Worm (Caenorhabditis elegans): ENCODE measurements around the gene tbx-2.

tbx-2 gene

ce11 chrIII:5137099-5137498 lies 1.0 kb upstream of the tbx-2 start:
- no peak for TF ChIP-seq snpc-4 (tag; optimal IDR thresholded peaks at IDR 0.05)
- TF ChIP-seq elt-3 (tag; optimal IDR thresholded peaks at IDR 0.05) = no peak
- TF ChIP-seq ces-1 (GFP tag; optimal IDR thresholded peaks at IDR 0.05) = no peak

DNA sequence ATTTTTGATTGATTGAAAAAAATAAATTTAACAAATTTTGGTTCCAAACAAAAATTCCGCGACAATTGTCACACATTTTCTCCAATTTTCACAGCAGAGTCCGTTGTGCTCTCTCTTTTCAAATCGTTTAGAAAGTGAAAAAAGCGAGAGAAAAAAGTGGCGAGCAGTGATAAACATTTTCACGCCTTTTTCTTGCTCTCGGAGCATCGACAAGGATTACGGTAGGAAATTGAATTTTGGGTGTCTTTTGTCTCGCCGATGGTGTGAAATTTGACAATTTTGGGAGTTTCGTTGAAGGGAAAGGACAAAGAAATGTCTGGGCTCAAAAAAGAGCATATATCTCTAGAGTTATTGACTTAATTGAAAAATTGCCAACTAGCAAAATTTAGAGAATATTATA lies 1.6 kb downstream of the tbx-2 start:
- TF ChIP-seq nhr-28 (tag; optimal IDR thresholded peaks at IDR 0.05) = no peak
- TF ChIP-seq unc-62 (GFP tag; optimal IDR thresholded peaks at IDR 0.05) = no peak
- no peak for TF ChIP-seq mep-1 (tag; optimal IDR thresholded peaks at IDR 0.05)
- no peak for TF ChIP-seq ceh-43 (GFP tag; optimal IDR thresholded peaks at IDR 0.05)
- TF ChIP-seq flh-1 (GFP tag; optimal IDR thresholded peaks at IDR 0.05) = no peak
- TF ChIP-seq hlh-1 (tag; optimal IDR thresholded peaks at IDR 0.05) = no peak
- no peak for TF ChIP-seq ham-2 (GFP tag; optimal IDR thresholded peaks at IDR 0.05)
- TF ChIP-seq sem-2 (GFP tag; optimal IDR thresholded peaks at IDR 0.05) = no peak
- TF ChIP-seq unc-39 (tag; optimal IDR thresholded peaks at IDR 0.05) = no peak
- no peak for TF ChIP-seq snpc-4 (tag; optimal IDR thresholded peaks at IDR 0.05)
- TF ChIP-seq zip-8 (tag; optimal IDR thresholded peaks at IDR 0.05) = no peak
- TF ChIP-seq drap-1 (GFP tag; optimal IDR thresholded peaks at IDR 0.05) = no peak
- TF ChIP-seq M03D4.4 (tag; optimal IDR thresholded peaks at IDR 0.05) = no peak
- no peak for TF ChIP-seq ceh-39 (tag; optimal IDR thresholded peaks at IDR 0.05)
- no peak for TF ChIP-seq lin-32 (GFP tag; optimal IDR thresholded peaks at IDR 0.05)
- no peak for TF ChIP-seq tbx-8 (GFP tag; optimal IDR thresholded peaks at IDR 0.05)
- no peak for TF ChIP-seq nhr-12 (tag; optimal IDR thresholded peaks at IDR 0.05)
- no peak for TF ChIP-seq nhr-237 (tag; optimal IDR thresholded peaks at IDR 0.05)
- TF ChIP-seq nhr-76 (tag; optimal IDR thresholded peaks at IDR 0.05) = no peak

ce11 chrIII:5130654-5131053 lies 5.4 kb downstream of the tbx-2 start:
- no peak for TF ChIP-seq tbx-8 (GFP tag; optimal IDR thresholded peaks at IDR 0.05)
- TF ChIP-seq ham-2 (GFP tag; optimal IDR thresholded peaks at IDR 0.05) = no peak
- no peak for TF ChIP-seq hlh-1 (tag; optimal IDR thresholded peaks at IDR 0.05)
- no peak for TF ChIP-seq drap-1 (GFP tag; optimal IDR thresholded peaks at IDR 0.05)
- no peak for TF ChIP-seq mab-5 (tag; optimal IDR thresholded peaks at IDR 0.05)
- TF ChIP-seq M03D4.4 (tag; optimal IDR thresholded peaks at IDR 0.05) = no peak
- no peak for TF ChIP-seq nhr-28 (tag; optimal IDR thresholded peaks at IDR 0.05)
- TF ChIP-seq lsy-2 (tag; optimal IDR thresholded peaks at IDR 0.05) = no peak
- no peak for TF ChIP-seq unc-120 (tag; optimal IDR thresholded peaks at IDR 0.05; ENCODE audit: poor library complexity, severe bottlenecking)
- no peak for TF ChIP-seq pha-4 (tag; optimal IDR thresholded peaks at IDR 0.05)
- TF ChIP-seq ces-1 (GFP tag; optimal IDR thresholded peaks at IDR 0.05) = no peak
- TF ChIP-seq lin-32 (GFP tag; optimal IDR thresholded peaks at IDR 0.05) = no peak
- TF ChIP-seq ceh-39 (tag; optimal IDR thresholded peaks at IDR 0.05) = no peak
- TF ChIP-seq sem-2 (GFP tag; optimal IDR thresholded peaks at IDR 0.05) = no peak
- no peak for TF ChIP-seq sptf-1 (tag; optimal IDR thresholded peaks at IDR 0.05)
- TF ChIP-seq flh-1 (GFP tag; optimal IDR thresholded peaks at IDR 0.05) = no peak
- TF ChIP-seq zip-8 (tag; optimal IDR thresholded peaks at IDR 0.05) = no peak
- no peak for TF ChIP-seq ceh-43 (GFP tag; optimal IDR thresholded peaks at IDR 0.05)

ce11 chrIII:5129261-5129660 lies 6.8 kb downstream of the tbx-2 start:
- TF ChIP-seq blmp-1 (tag; optimal IDR thresholded peaks at IDR 0.05) = no peak
- TF ChIP-seq ces-1 (GFP tag; optimal IDR thresholded peaks at IDR 0.05) = no peak
- TF ChIP-seq lsy-2 (tag; optimal IDR thresholded peaks at IDR 0.05) = no peak
- no peak for TF ChIP-seq flh-1 (GFP tag; optimal IDR thresholded peaks at IDR 0.05)
- TF ChIP-seq drap-1 (GFP tag; optimal IDR thresholded peaks at IDR 0.05) = no peak
- no peak for TF ChIP-seq sptf-1 (tag; optimal IDR thresholded peaks at IDR 0.05)
- TF ChIP-seq ceh-39 (tag; optimal IDR thresholded peaks at IDR 0.05) = no peak
- TF ChIP-seq mls-2 (tag; optimal IDR thresholded peaks at IDR 0.05) = no peak
- TF ChIP-seq tbx-8 (GFP tag; optimal IDR thresholded peaks at IDR 0.05) = no peak
- TF ChIP-seq ceh-83 (GFP tag; optimal IDR thresholded peaks at IDR 0.05) = no peak
- no peak for TF ChIP-seq unc-39 (tag; optimal IDR thresholded peaks at IDR 0.05)
- no peak for TF ChIP-seq nhr-76 (tag; optimal IDR thresholded peaks at IDR 0.05)

- TF ChIP-seq ceh-83 (GFP tag; optimal IDR thresholded peaks at IDR 0.05) (no peak), nhr-2 (tag; optimal IDR thresholded peaks at IDR 0.05) (peak; percentile 79)
Measured at ce11 chrIII:5126988-5127387, 9.1 kb downstream of the tbx-2 start.

DNA sequence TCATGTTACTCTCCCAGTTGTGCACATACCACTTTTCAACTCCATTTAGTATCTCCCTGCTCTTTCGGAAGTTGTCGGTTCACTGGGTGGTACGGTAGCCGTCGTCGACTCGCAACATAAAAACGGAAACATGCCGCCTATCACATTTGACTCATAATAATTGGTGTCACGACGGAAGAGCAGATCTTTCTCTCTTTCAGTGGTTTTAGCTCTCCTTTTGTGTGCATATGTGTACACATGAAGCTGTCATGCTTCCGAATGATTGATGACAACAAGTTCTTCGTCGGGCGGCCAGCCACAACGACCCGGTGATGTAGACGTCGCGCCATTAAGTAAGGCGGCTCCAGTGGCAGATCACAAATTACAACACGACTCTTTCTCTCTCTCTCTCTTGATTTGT lies 10.3 kb downstream of the tbx-2 start:
- no peak for TF ChIP-seq ztf-11 (tag; optimal IDR thresholded peaks at IDR 0.05)
- no peak for TF ChIP-seq sem-2 (GFP tag; optimal IDR thresholded peaks at IDR 0.05)
- TF ChIP-seq elt-3 (tag; optimal IDR thresholded peaks at IDR 0.05) = no peak
